Worm (Caenorhabditis elegans) whole organism, mixed stage, embryonic: Measurements from ENCODE around the gene sdc-3.

Source experiments
- M03D4.4 ChIP-seq: sonication (generic microtip); optimal IDR thresholded peaks from 2 replicates; lab custom pipeline; 2017; ENCODE audit warnings: mild to moderate bottlenecking, missing genetic modification characterization, missing compliant biosample characterization
- bed-3 ChIP-seq: fragments of 200-800 bp; sonication (Bioruptor generic); optimal IDR thresholded peaks from 3 replicates; lab custom pipeline; 2018; ENCODE audit warnings: mild to moderate bottlenecking, missing genetic modification characterization, moderate library complexity, missing compliant biosample characterization
- blmp-1 ChIP-seq: fragments of 150-350 bp; optimal IDR thresholded peaks from 2 replicates; lab custom pipeline; 2014; ENCODE audit warnings: missing biosample characterization, missing genetic modification characterization
- ceh-39 ChIP-seq: fragments of 150-350 bp; optimal IDR thresholded peaks from 2 replicates; lab custom pipeline; 2014; ENCODE audit warnings: missing biosample characterization, missing genetic modification characterization
- ceh-43 ChIP-seq: fragments of 200-800 bp; sonication (Bioruptor generic); optimal IDR thresholded peaks from 2 replicates; lab custom pipeline; 2018; ENCODE audit warnings: mild to moderate bottlenecking, missing genetic modification characterization, moderate library complexity, missing compliant biosample characterization
- ceh-83 ChIP-seq: fragments of 200-800 bp; sonication (Bioruptor generic); optimal IDR thresholded peaks from 2 replicates; lab custom pipeline; 2018; ENCODE audit warnings: mild to moderate bottlenecking, missing genetic modification characterization, missing compliant biosample characterization
- ces-1 ChIP-seq: fragments of 150-350 bp; optimal IDR thresholded peaks from 2 replicates; lab custom pipeline; 2014; ENCODE audit warnings: missing biosample characterization, missing genetic modification reagents, missing genetic modification characterization
- cnd-1 ChIP-seq: fragments of 200-800 bp; sonication (Bioruptor generic); optimal IDR thresholded peaks from 2 replicates; lab custom pipeline; 2018; ENCODE audit warnings: mild to moderate bottlenecking, missing genetic modification characterization, missing compliant biosample characterization
- drap-1 ChIP-seq: fragments of 200-800 bp; sonication (Bioruptor generic); optimal IDR thresholded peaks from 3 replicates; lab custom pipeline; 2018; ENCODE audit warnings: mild to moderate bottlenecking, missing genetic modification characterization, missing compliant biosample characterization
- elt-1 ChIP-seq: sonication (generic microtip); optimal IDR thresholded peaks from 2 replicates; lab custom pipeline; 2017; ENCODE audit warnings: missing genetic modification characterization, mild to moderate bottlenecking, missing compliant biosample characterization, antibody characterized with exemption, moderate library complexity, borderline replicate concordance; ENCODE audit not compliant: insufficient read depth
- flh-1 ChIP-seq: fragments of 200-800 bp; sonication (Bioruptor generic); optimal IDR thresholded peaks from 2 replicates; lab custom pipeline; 2018; ENCODE audit warnings: mild to moderate bottlenecking, missing genetic modification characterization, moderate library complexity, missing compliant biosample characterization
- ham-2 ChIP-seq: fragments of 200-800 bp; sonication (Bioruptor generic); optimal IDR thresholded peaks from 2 replicates; lab custom pipeline; 2018; ENCODE audit warnings: mild to moderate bottlenecking, missing genetic modification characterization, missing compliant biosample characterization
- hlh-1 ChIP-seq: fragments of 150-350 bp; optimal IDR thresholded peaks from 2 replicates; lab custom pipeline; 2014; ENCODE audit warnings: missing biosample characterization, missing genetic modification reagents, missing genetic modification characterization
- lin-13 ChIP-seq: fragments of 150-350 bp; optimal IDR thresholded peaks from 2 replicates; lab custom pipeline; 2014; ENCODE audit warnings: missing biosample characterization, missing genetic modification characterization
- lsy-2 ChIP-seq: fragments of 150-350 bp; optimal IDR thresholded peaks from 2 replicates; lab custom pipeline; 2014; ENCODE audit warnings: missing biosample characterization, missing genetic modification characterization
- mab-5 ChIP-seq: fragments of 150-350 bp; optimal IDR thresholded peaks from 2 replicates; lab custom pipeline; 2014; ENCODE audit warnings: missing biosample characterization, missing genetic modification characterization
- mep-1 ChIP-seq: fragments of 150-350 bp; optimal IDR thresholded peaks from 2 replicates; lab custom pipeline; 2017; ENCODE audit warnings: missing biosample characterization, missing genetic modification reagents, missing genetic modification characterization, inconsistent platforms
- mls-2 ChIP-seq: sonication (generic microtip); optimal IDR thresholded peaks from 2 replicates; lab custom pipeline; 2016; ENCODE audit warnings: mild to moderate bottlenecking, missing genetic modification characterization, moderate library complexity, missing compliant biosample characterization
- nhr-12 ChIP-seq: fragments of 150-350 bp; optimal IDR thresholded peaks from 2 replicates; lab custom pipeline; 2014; ENCODE audit warnings: missing biosample characterization, missing genetic modification characterization
- nhr-2 ChIP-seq: fragments of 150-350 bp; optimal IDR thresholded peaks from 2 replicates; lab custom pipeline; 2014; ENCODE audit warnings: missing biosample characterization, missing genetic modification characterization
- nhr-76 ChIP-seq: sonication (generic microtip); optimal IDR thresholded peaks from 2 replicates; lab custom pipeline; 2017; ENCODE audit warnings: missing biosample characterization, missing genetic modification characterization
- pha-4 ChIP-seq: fragments of 150-350 bp; optimal IDR thresholded peaks from 2 replicates; lab custom pipeline; 2018; ENCODE audit warnings: missing biosample characterization, missing genetic modification reagents, missing genetic modification characterization
- sem-2 ChIP-seq: fragments of 200-800 bp; sonication (Bioruptor generic); optimal IDR thresholded peaks from 2 replicates; lab custom pipeline; 2018; ENCODE audit warnings: mild to moderate bottlenecking, missing genetic modification characterization, missing compliant biosample characterization
- sptf-1 ChIP-seq: sonication (generic microtip); optimal IDR thresholded peaks from 2 replicates; lab custom pipeline; 2017; ENCODE audit warnings: mild to moderate bottlenecking, missing genetic modification characterization, moderate library complexity, missing compliant biosample characterization
- tbx-8 ChIP-seq: fragments of 200-800 bp; sonication (Bioruptor generic); optimal IDR thresholded peaks from 2 replicates; lab custom pipeline; 2018; ENCODE audit warnings: mild to moderate bottlenecking, missing genetic modification characterization, moderate library complexity, missing compliant biosample characterization
- unc-39 ChIP-seq: fragments of 150-350 bp; optimal IDR thresholded peaks from 2 replicates; lab custom pipeline; 2014; ENCODE audit warnings: missing biosample characterization, missing genetic modification characterization
- unc-62 ChIP-seq: fragments of 150-350 bp; optimal IDR thresholded peaks from 2 replicates; lab custom pipeline; 2014; ENCODE audit warnings: missing biosample characterization, missing genetic modification reagents, missing genetic modification characterization
- zip-8 ChIP-seq: fragments of 150-350 bp; optimal IDR thresholded peaks from 2 replicates; lab custom pipeline; 2014; ENCODE audit warnings: missing biosample characterization, missing genetic modification characterization
- ztf-11 ChIP-seq: fragments of 150-350 bp; optimal IDR thresholded peaks from 2 replicates; lab custom pipeline; 2014; ENCODE audit warnings: missing biosample characterization, missing genetic modification characterization

The sdc-3 gene

ce11 chrV:15067165-15067564, 19.2 kb upstream of the sdc-3 start, which contains the start of gene C25D7.10:
TSS of gene C25D7.10 (plus strand) at chrV:15067465.
- TF ChIP-seq unc-39 (tag; lab: Kevin White, UChicago) (no peak), drap-1 (GFP tag; lab: Kevin White, UChicago) (no peak), zip-8 (tag; lab: Kevin White, UChicago) (no peak), bed-3 (GFP tag; lab: Kevin White, UChicago) (no peak), mls-2 (tag; lab: Kevin White, UChicago) (no peak), M03D4.4 (tag; lab: Kevin White, UChicago) (no peak), hlh-1 (tag; lab: Kevin White, UChicago) (no peak), sem-2 (GFP tag; lab: Kevin White, UChicago) (no peak), lsy-2 (tag; lab: Kevin White, UChicago) (no peak), tbx-8 (GFP tag; lab: Kevin White, UChicago) (no peak), sptf-1 (tag; lab: Kevin White, UChicago) (no peak), nhr-2 (tag; lab: Kevin White, UChicago) (no peak), flh-1 (no peak), ceh-83 (GFP tag; lab: Kevin White, UChicago) (no peak), elt-1 (no peak)

ce11 chrV:15065837-15066348, 17.9 kb upstream of the sdc-3 start, which contains the start of gene otub-1:
TSS of gene otub-1 (plus strand) at chrV:15066298.
- no peak for TF ChIP-seq ham-2 (GFP tag; lab: Kevin White, UChicago)
- TF ChIP-seq unc-39 (tag; lab: Kevin White, UChicago), result no peak
- TF ChIP-seq bed-3 (GFP tag; lab: Kevin White, UChicago), result no peak
- TF ChIP-seq ceh-83 (GFP tag; lab: Kevin White, UChicago), result no peak
- no peak for TF ChIP-seq nhr-12
- no peak for TF ChIP-seq pha-4 (tag; lab: Kevin White, UChicago)
- TF ChIP-seq cnd-1 (tag; lab: Kevin White, UChicago), result no peak
- no peak for TF ChIP-seq hlh-1 (tag; lab: Kevin White, UChicago)
- TF ChIP-seq drap-1 (GFP tag; lab: Kevin White, UChicago), result no peak
- no peak for TF ChIP-seq mab-5 (tag; lab: Kevin White, UChicago)
- TF ChIP-seq mep-1 (tag; lab: Kevin White, UChicago), result no peak
- TF ChIP-seq lin-13 (tag; lab: Kevin White, UChicago), result no peak
- no peak for TF ChIP-seq blmp-1 (tag; lab: Kevin White, UChicago)
- no peak for TF ChIP-seq ceh-39

- TF ChIP-seq mep-1 (tag; lab: Kevin White, UChicago) (peak; percentile 13), drap-1 (GFP tag; lab: Kevin White, UChicago) (peak; percentile 55), ham-2 (GFP tag; lab: Kevin White, UChicago) (no peak), ces-1 (GFP tag; lab: Kevin White, UChicago) (peak; percentile 8), unc-62 (no peak), unc-39 (tag; lab: Kevin White, UChicago) (no peak), ceh-39 (peak; percentile 20), ceh-83 (GFP tag; lab: Kevin White, UChicago) (no peak), zip-8 (tag; lab: Kevin White, UChicago) (no peak), blmp-1 (tag; lab: Kevin White, UChicago) (no peak), ceh-43 (GFP tag; lab: Kevin White, UChicago) (no peak), cnd-1 (tag; lab: Kevin White, UChicago) (no peak), M03D4.4 (tag; lab: Kevin White, UChicago) (no peak), sptf-1 (tag; lab: Kevin White, UChicago) (peak; percentile 24), nhr-2 (tag; lab: Kevin White, UChicago) (peak; percentile 77), nhr-12 (no peak), flh-1 (no peak), mls-2 (tag; lab: Kevin White, UChicago) (peak; percentile 51)
Observed at ce11 chrV:15065068-15065744, 17.2 kb upstream of the sdc-3 start, which contains the start of gene C25D7.9. TSS of gene C25D7.9 (plus strand) at chrV:15065135.

- TF ChIP-seq lin-13 (tag; lab: Kevin White, UChicago), result no peak
- TF ChIP-seq unc-62, result no peak
- TF ChIP-seq mep-1 (tag; lab: Kevin White, UChicago), result no peak
- no peak for TF ChIP-seq mls-2 (tag; lab: Kevin White, UChicago)
- TF ChIP-seq hlh-1 (tag; lab: Kevin White, UChicago), result no peak
- TF ChIP-seq ces-1 (GFP tag; lab: Kevin White, UChicago), result no peak
- no peak for TF ChIP-seq pha-4 (tag; lab: Kevin White, UChicago)
- TF ChIP-seq nhr-76 (tag; lab: Kevin White, UChicago), result no peak
- no peak for TF ChIP-seq blmp-1 (tag; lab: Kevin White, UChicago)
- no peak for TF ChIP-seq ceh-39
- no peak for TF ChIP-seq sptf-1 (tag; lab: Kevin White, UChicago)
- TF ChIP-seq ztf-11, result no peak
- no peak for TF ChIP-seq flh-1
- no peak for TF ChIP-seq lsy-2 (tag; lab: Kevin White, UChicago)
- no peak for TF ChIP-seq zip-8 (tag; lab: Kevin White, UChicago)
- TF ChIP-seq, all 35 proteins: peak for 0
Observed at ce11 chrV:15063987-15064386, 16.0 kb upstream of the sdc-3 start, which contains the start of gene rap-2. TSS of gene rap-2 (minus strand) at chrV:15064087.
